Worm (Caenorhabditis elegans) whole organism, L4 larva: ENCODE data around the gene clec-34.
A peak's percentile ranks its signal among the peaks of the same experiment; 100 is the strongest.

Experiments used
- R02D3.7 ChIP-seq: fragments of 150-350 bp; sonication (generic microtip); optimal IDR thresholded peaks from 3 replicates; lab custom pipeline; 2014; ENCODE audit warnings: missing biosample characterization, missing genetic modification characterization
- Y48G9A.11 ChIP-seq: fragments of 200-800 bp; sonication (Bioruptor generic); IDR thresholded peaks from 2 replicates; pipeline ENCODE4 v1.3.6; 2022; ENCODE audit warnings: missing genetic modification reagents, missing genetic modification characterization, missing compliant biosample characterization
- Y75B8A.6 ChIP-seq: fragments of 200-800 bp; sonication (Bioruptor generic); IDR thresholded peaks from 2 replicates; pipeline ENCODE4 v1.3.6; 2022; ENCODE audit warnings: missing genetic modification reagents, missing genetic modification characterization, missing compliant biosample characterization
- aha-1 ChIP-seq: fragments of 150-350 bp; peaks from one replicate; lab custom pipeline; 2014; ENCODE audit warnings: missing biosample characterization, missing genetic modification characterization
- ceh-20 ChIP-seq: fragments of 200-800 bp; sonication (Bioruptor generic); IDR thresholded peaks from 2 replicates; pipeline ENCODE4 v1.3.6; 2022; ENCODE audit warnings: missing genetic modification reagents, missing genetic modification characterization, missing compliant biosample characterization
- ceh-44 ChIP-seq: fragments of 200-800 bp; sonication (Bioruptor generic); IDR thresholded peaks from 2 replicates; pipeline ENCODE4 v1.3.6; 2022; ENCODE audit warnings: missing genetic modification reagents, missing genetic modification characterization, missing compliant biosample characterization
- ces-1 ChIP-seq: fragments of 150-350 bp; sonication (generic microtip); optimal IDR thresholded peaks from 4 replicates; lab custom pipeline; 2014; ENCODE audit warnings: missing biosample characterization, missing genetic modification reagents, missing genetic modification characterization
- cey-2 ChIP-seq: sonication (generic microtip); optimal IDR thresholded peaks from 3 replicates; lab custom pipeline; 2017; ENCODE audit warnings: missing genetic modification characterization, mild to moderate bottlenecking, missing compliant biosample characterization, antibody characterized with exemption, borderline replicate concordance; ENCODE audit not compliant: insufficient read depth
- ctbp-1 ChIP-seq: fragments of 200-800 bp; sonication (Bioruptor generic); IDR thresholded peaks from 2 replicates; pipeline ENCODE4 v1.3.6; 2022; ENCODE audit warnings: missing genetic modification reagents, missing genetic modification characterization, missing compliant biosample characterization
- daf-19 ChIP-seq: fragments of 200-800 bp; sonication (Bioruptor generic); conservative IDR thresholded peaks from 2 replicates; pipeline ENCODE4 v1.3.6; 2022; ENCODE audit warnings: missing genetic modification characterization, missing compliant biosample characterization
- duxl-1 ChIP-seq: sonication (generic microtip); optimal IDR thresholded peaks from 2 replicates; lab custom pipeline; 2016; ENCODE audit warnings: mild to moderate bottlenecking, missing genetic modification characterization, moderate library complexity, missing compliant biosample characterization; ENCODE audit not compliant: poor library complexity
- egl-27 ChIP-seq: sonication (generic microtip); optimal IDR thresholded peaks from 3 replicates; lab custom pipeline; 2017; ENCODE audit warnings: missing biosample characterization, missing genetic modification reagents, missing genetic modification characterization
- egl-43 ChIP-seq: fragments of 200-800 bp; sonication (Bioruptor generic); IDR thresholded peaks from 2 replicates; pipeline ENCODE4 v1.3.6; 2022; ENCODE audit warnings: missing genetic modification reagents, missing genetic modification characterization, missing compliant biosample characterization
- fkh-10 ChIP-seq: fragments of 150-350 bp; optimal IDR thresholded peaks from 2 replicates; lab custom pipeline; 2014; ENCODE audit warnings: missing biosample characterization, missing genetic modification reagents, missing genetic modification characterization
- hlh-30 ChIP-seq: sonication (generic microtip); optimal IDR thresholded peaks from 2 replicates; lab custom pipeline; 2017; ENCODE audit warnings: antibody characterized with exemption, mild to moderate bottlenecking, missing genetic modification characterization, missing compliant biosample characterization; ENCODE audit not compliant: insufficient read depth
- lin-15B ChIP-seq: fragments of 150-350 bp; sonication (generic microtip); optimal IDR thresholded peaks from 3 replicates; lab custom pipeline; 2014; ENCODE audit warnings: missing biosample characterization, missing genetic modification characterization
- lin-29 ChIP-seq: fragments of 200-800 bp; sonication (Bioruptor generic); IDR thresholded peaks from 2 replicates; pipeline ENCODE4 v1.3.6; 2022; ENCODE audit warnings: missing genetic modification reagents, missing genetic modification characterization, missing compliant biosample characterization
- lin-38 ChIP-seq: fragments of 200-800 bp; sonication (Bioruptor generic); IDR thresholded peaks from 2 replicates; pipeline ENCODE4 v1.3.6; 2022; ENCODE audit warnings: missing genetic modification reagents, missing genetic modification characterization, missing compliant biosample characterization
- lin-39 ChIP-seq: fragments of 150-350 bp; optimal IDR thresholded peaks from 2 replicates; lab custom pipeline; 2014; ENCODE audit warnings: missing biosample characterization, missing genetic modification reagents, missing genetic modification characterization
- mdt-29 ChIP-seq: fragments of 200-800 bp; sonication (Bioruptor generic); IDR thresholded peaks from 2 replicates; pipeline ENCODE4 v1.3.6; 2022; ENCODE audit warnings: missing genetic modification reagents, missing genetic modification characterization, missing compliant biosample characterization
- mep-1 ChIP-seq: fragments of 150-350 bp; sonication (generic microtip); optimal IDR thresholded peaks from 3 replicates; lab custom pipeline; 2014; ENCODE audit warnings: missing biosample characterization, missing genetic modification characterization
- nhr-42 ChIP-seq: fragments of 200-800 bp; sonication (Bioruptor generic); IDR thresholded peaks from 2 replicates; pipeline ENCODE4 v1.3.6; 2022; ENCODE audit warnings: missing genetic modification characterization, missing compliant biosample characterization
- nhr-77 ChIP-seq: fragments of 150-350 bp; optimal IDR thresholded peaks from 2 replicates; lab custom pipeline; 2014; ENCODE audit warnings: missing biosample characterization, missing genetic modification characterization
- pqm-1 ChIP-seq: sonication (generic microtip); optimal IDR thresholded peaks from 2 replicates; lab custom pipeline; 2017; ENCODE audit warnings: missing biosample characterization, missing genetic modification characterization
- rbr-2 ChIP-seq: sonication (generic microtip); optimal IDR thresholded peaks from 2 replicates; lab custom pipeline; 2016; ENCODE audit warnings: missing genotype, missing genetic modification characterization, missing compliant biosample characterization
- saeg-2 ChIP-seq: fragments of 200-800 bp; sonication (Bioruptor generic); IDR thresholded peaks from 2 replicates; pipeline ENCODE4 v1.3.6; 2022; ENCODE audit warnings: missing genetic modification reagents, missing genetic modification characterization, missing compliant biosample characterization
- sdz-12 ChIP-seq: fragments of 200-800 bp; sonication (Bioruptor generic); optimal IDR thresholded peaks from 2 replicates; lab custom pipeline; 2018; ENCODE audit warnings: mild to moderate bottlenecking, missing genetic modification characterization, missing compliant biosample characterization
- snpc-1.2 ChIP-seq: fragments of 200-800 bp; sonication (Bioruptor generic); IDR thresholded peaks from 2 replicates; pipeline ENCODE4 v1.3.6; 2022; ENCODE audit warnings: missing genetic modification reagents, missing genetic modification characterization, missing compliant biosample characterization
- unc-130 ChIP-seq: sonication (generic microtip); optimal IDR thresholded peaks from 2 replicates; lab custom pipeline; 2016; ENCODE audit warnings: missing genetic modification reagents, missing genetic modification characterization, missing compliant biosample characterization
- unc-39 ChIP-seq: sonication (generic microtip); optimal IDR thresholded peaks from 2 replicates; lab custom pipeline; 2017; ENCODE audit warnings: missing biosample characterization, missing genetic modification characterization
- unc-62 ChIP-seq, 3 experiments: fragments of 150-350 bp in 1 of 3; sonication (generic microtip); optimal IDR thresholded peaks in 2 of 3; peaks in 1 of 3; 1 replicate in 1 of 3; 2 replicates in 2 of 3; lab custom pipeline; 2014 to 2017; ENCODE audit warnings: missing biosample characterization in 3 of 3, missing genetic modification characterization in 3 of 3, missing genetic modification reagents in 3 of 3, missing genotype in 1 of 3
- zag-1 ChIP-seq: fragments of 150-350 bp; optimal IDR thresholded peaks from 2 replicates; lab custom pipeline; 2014; ENCODE audit warnings: missing biosample characterization, missing genetic modification characterization
- zfp-2 ChIP-seq: sonication (generic microtip); optimal IDR thresholded peaks from 2 replicates; lab custom pipeline; 2016; ENCODE audit warnings: mild to moderate bottlenecking, missing genetic modification characterization, missing compliant biosample characterization
- zfp-3 ChIP-seq: fragments of 200-800 bp; sonication (Bioruptor generic); conservative IDR thresholded peaks from 2 replicates; pipeline ENCODE4 v1.3.6; 2022; ENCODE audit warnings: missing genetic modification reagents, missing genetic modification characterization, missing compliant biosample characterization

Gene clec-34

DNA sequence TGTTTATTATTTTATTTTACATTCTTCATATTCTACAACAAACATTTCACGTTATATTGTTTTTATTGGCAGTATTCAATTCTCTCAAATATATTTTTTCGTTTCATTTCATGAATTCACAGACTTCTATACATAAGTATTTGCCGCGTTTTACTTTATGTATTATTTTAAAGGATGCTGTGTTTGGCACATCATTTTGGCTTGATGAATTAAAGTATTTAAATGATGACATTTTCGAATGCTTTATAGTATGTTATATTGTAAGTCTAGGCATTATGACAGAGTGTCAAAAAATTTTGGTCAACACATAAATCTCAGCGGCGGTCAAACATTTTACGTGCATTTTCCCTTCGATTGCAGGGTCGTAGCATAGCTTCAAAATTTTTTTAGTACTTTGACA, 40.1 kb upstream of the clec-34 start:
- TF ChIP-seq zfp-3 (GFP tag; lab: Robert Waterston, UW) (no peak), aha-1 (tag; lab: Kevin White, UChicago) (peak; percentile 71)

DNA sequence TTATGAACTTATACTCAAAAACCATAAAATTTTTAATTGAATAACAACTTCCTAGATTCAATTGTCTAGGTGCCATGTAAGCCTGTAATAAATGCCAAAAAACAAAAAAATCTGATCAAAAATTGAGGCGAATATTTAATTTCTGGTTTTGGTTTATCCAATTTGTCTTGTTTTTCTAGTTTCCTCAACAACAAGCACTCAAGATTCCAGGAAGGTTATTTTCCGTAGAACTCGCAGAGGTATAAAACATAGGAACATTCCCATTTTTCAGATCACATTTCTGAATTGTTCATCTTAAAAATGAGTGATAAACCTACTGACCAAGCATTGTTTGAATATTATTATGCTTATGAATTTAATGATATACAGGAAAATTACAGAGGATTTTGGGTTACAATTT, 38.4 kb upstream of the clec-34 start, which contains the start of gene srw-41:
Gene srw-41 (plus strand): TSS at position 301 of the 400 bp plus-strand sequence.
- TF ChIP-seq egl-27 (tag; lab: Kevin White, UChicago) (no peak), fkh-10 (GFP tag; lab: Kevin White, UChicago) (no peak), aha-1 (tag; lab: Kevin White, UChicago) (peak; percentile 23)

DNA sequence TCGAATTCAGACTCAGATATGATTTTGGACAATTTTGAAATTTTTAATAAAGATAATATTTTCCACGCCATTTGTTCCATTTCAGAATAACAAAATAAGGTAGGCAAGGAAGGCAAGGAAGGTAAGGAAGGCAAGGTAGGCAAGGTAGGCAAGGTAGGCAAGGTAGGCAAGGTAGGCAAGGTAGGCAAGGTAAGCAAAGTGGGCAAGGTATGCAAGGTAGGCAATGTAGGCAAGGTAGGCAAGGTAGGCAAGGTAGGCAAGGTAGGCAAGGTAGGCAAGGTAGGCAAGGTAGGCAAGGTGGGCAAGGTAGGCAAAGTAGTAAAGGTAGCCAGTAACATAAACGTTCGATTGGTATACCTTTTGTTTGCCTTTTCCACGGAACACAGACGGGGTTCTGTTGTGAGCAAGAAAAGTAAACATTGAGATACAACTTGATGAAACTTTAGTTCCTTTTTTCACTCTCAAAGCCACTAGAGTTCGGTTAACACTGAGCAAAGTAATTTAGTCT, 35.8 kb upstream of the clec-34 start, which contains the start of gene Y70C5C.1:
Gene Y70C5C.1 (plus strand): TSS at position 458 of the 508 bp plus-strand sequence.
- TF ChIP-seq hlh-30 = no peak
- TF ChIP-seq Y75B8A.6 (GFP tag; lab: Robert Waterston, UW) = no peak
- TF ChIP-seq unc-130 (GFP tag; lab: Kevin White, UChicago) = no peak
- no peak for TF ChIP-seq unc-62 (GFP tag; optimal IDR thresholded peaks at IDR 0.05 in 1 of 2; lab: Kevin White, UChicago)
- TF ChIP-seq unc-62 (tag; optimal IDR thresholded peaks at IDR 0.05; lab: Kevin White, UChicago) = no peak
- TF ChIP-seq egl-43 (GFP tag; lab: Robert Waterston, UW) = no peak
- TF ChIP-seq ceh-44 (GFP tag; lab: Robert Waterston, UW) = no peak
- TF ChIP-seq pqm-1 = no peak
- TF ChIP-seq rbr-2 (tag; lab: Kevin White, UChicago) = no peak
- TF ChIP-seq mdt-29 = no peak
- TF ChIP-seq unc-39 (tag; lab: Kevin White, UChicago) = no peak
- TF ChIP-seq R02D3.7 = no peak
- TF ChIP-seq zfp-2 (tag; lab: Kevin White, UChicago) = no peak
- TF ChIP-seq lin-15B (tag; lab: Kevin White, UChicago) = no peak
- no peak for TF ChIP-seq sdz-12 (GFP tag; lab: Kevin White, UChicago)
- no peak for TF ChIP-seq mep-1
- TF ChIP-seq fkh-10 (GFP tag; lab: Kevin White, UChicago) = no peak
- no peak for TF ChIP-seq ceh-20 (GFP tag; lab: Robert Waterston, UW)
- no peak for TF ChIP-seq snpc-1.2 (GFP tag; lab: Robert Waterston, UW)
- TF ChIP-seq ctbp-1 (GFP tag; lab: Robert Waterston, UW) = no peak
- TF ChIP-seq, all 104 proteins: peak for 0

DNA sequence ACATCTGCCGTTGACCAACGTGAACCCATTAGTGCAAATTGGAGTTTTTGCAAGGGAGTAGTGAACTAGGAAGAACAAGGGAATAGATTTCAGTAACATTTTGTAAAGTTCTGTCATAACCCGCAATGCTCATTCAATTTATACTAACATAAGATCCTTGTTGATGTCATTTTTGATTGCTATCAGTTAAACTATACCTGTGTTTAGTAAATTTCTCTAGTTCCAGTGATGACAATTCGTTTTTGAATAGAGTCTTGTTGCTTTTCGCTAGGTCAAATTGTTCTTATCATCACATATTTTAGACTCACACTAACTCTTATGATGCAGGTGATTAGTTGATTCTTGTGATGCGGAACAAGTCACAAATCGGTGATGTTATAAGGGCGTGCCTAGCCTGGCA, 29.0 kb upstream of the clec-34 start, which contains the start of gene clec-9:
Gene clec-9 (minus strand): TSS at position 101 of the 400 bp plus-strand sequence.
- TF ChIP-seq ces-1 (no peak), nhr-77 (tag; lab: Kevin White, UChicago) (no peak), duxl-1 (no peak), zfp-3 (GFP tag; lab: Robert Waterston, UW) (no peak), unc-130 (GFP tag; lab: Kevin White, UChicago) (no peak), lin-39 (tag; lab: Kevin White, UChicago) (no peak), daf-19 (GFP tag; lab: Robert Waterston, UW) (no peak), nhr-42 (GFP tag; lab: Robert Waterston, UW) (no peak), R02D3.7 (no peak), Y48G9A.11 (GFP tag; lab: Robert Waterston, UW) (no peak), lin-38 (GFP tag; lab: Robert Waterston, UW) (no peak), zag-1 (tag; lab: Kevin White, UChicago) (no peak), mdt-29 (no peak), fkh-10 (GFP tag; lab: Kevin White, UChicago) (no peak), ctbp-1 (GFP tag; lab: Robert Waterston, UW) (no peak), cey-2 (tag; lab: Kevin White, UChicago) (no peak), saeg-2 (no peak), lin-29 (GFP tag; lab: Robert Waterston, UW) (no peak)
